Fruit fly (Drosophila melanogaster) whole organism, embryonic: ENCODE measurements around the gene VhaPPA1-2.

Experiments
- Ada2b ChIP-seq: fragments of 200-800 bp; sonication (Bioruptor generic); IDR thresholded peaks from 2 replicates; pipeline ENCODE4 v1.3.6; 2022; ENCODE audit warnings: missing biosample characterization, missing genetic modification characterization
- C15 ChIP-seq: fragments of 200-800 bp; sonication (Bioruptor generic); IDR thresholded peaks from 3 replicates; pipeline ENCODE4 v1.3.6; 2022; ENCODE audit warnings: missing biosample characterization, missing genetic modification characterization
- CG1024 ChIP-seq: fragments of 200-800 bp; sonication (Bioruptor generic); IDR thresholded peaks from 2 replicates; pipeline ENCODE4 v1.3.6; 2022; ENCODE audit warnings: missing biosample characterization, missing genetic modification characterization
- CG10274 ChIP-seq: fragments of 200-800 bp; sonication (Bioruptor generic); optimal IDR thresholded peaks from 3 replicates; lab custom pipeline; 2017; ENCODE audit warnings: missing biosample characterization, mild to moderate bottlenecking, missing genetic modification characterization
- CG10654 ChIP-seq: fragments of 200-800 bp; sonication (Bioruptor generic); optimal IDR thresholded peaks from 2 replicates; lab custom pipeline; 2016; ENCODE audit warnings: missing biosample characterization, missing genetic modification characterization
- CG10979 ChIP-seq: fragments of 200-800 bp; sonication (Bioruptor generic); optimal IDR thresholded peaks from 2 replicates; lab custom pipeline; 2018; ENCODE audit warnings: missing biosample characterization, mild to moderate bottlenecking, missing genetic modification characterization, moderate library complexity
- CG11456 ChIP-seq: fragments of 200-800 bp; sonication (Bioruptor generic); IDR thresholded peaks from 3 replicates; pipeline ENCODE4 v1.3.6; 2022; ENCODE audit warnings: missing biosample characterization, missing genetic modification characterization
- CG12236 ChIP-seq: fragments of 200-800 bp; sonication (Bioruptor generic); optimal IDR thresholded peaks from 2 replicates; lab custom pipeline; 2016; ENCODE audit warnings: missing biosample characterization, missing genetic modification characterization
- CG1233 ChIP-seq: fragments of 200-800 bp; sonication (Bioruptor generic); optimal IDR thresholded peaks from 4 replicates; lab custom pipeline; 2018; ENCODE audit warnings: missing biosample characterization, mild to moderate bottlenecking, missing genetic modification characterization
- CG12391 ChIP-seq: fragments of 200-800 bp; sonication (Bioruptor generic); optimal IDR thresholded peaks from 3 replicates; lab custom pipeline; 2018; ENCODE audit warnings: missing biosample characterization, mild to moderate bottlenecking, missing genetic modification characterization, moderate library complexity
- CG12942 ChIP-seq: fragments of 200-800 bp; sonication (Bioruptor generic); optimal IDR thresholded peaks from 3 replicates; lab custom pipeline; 2016; ENCODE audit warnings: missing biosample characterization, missing genetic modification characterization
- CG13894 ChIP-seq: fragments of 200-800 bp; sonication (Bioruptor generic); optimal IDR thresholded peaks from 3 replicates; lab custom pipeline; 2018; ENCODE audit warnings: missing biosample characterization, mild to moderate bottlenecking, missing genetic modification characterization, moderate library complexity
- CG1529 ChIP-seq: fragments of 200-800 bp; sonication (Bioruptor generic); optimal IDR thresholded peaks from 3 replicates; lab custom pipeline; 2018; ENCODE audit warnings: missing biosample characterization, missing genetic modification characterization
- CG17385 ChIP-seq: fragments of 200-800 bp; sonication (Bioruptor generic); optimal IDR thresholded peaks from 3 replicates; lab custom pipeline; 2018; ENCODE audit warnings: missing biosample characterization, mild to moderate bottlenecking, missing genetic modification characterization
- CG17568 ChIP-seq: fragments of 200-800 bp; sonication (Bioruptor generic); optimal IDR thresholded peaks from 2 replicates; lab custom pipeline; 2018; ENCODE audit warnings: missing biosample characterization, mild to moderate bottlenecking, missing genetic modification characterization, moderate library complexity
- CG3838 ChIP-seq: fragments of 200-800 bp; sonication (Bioruptor generic); optimal IDR thresholded peaks from 3 replicates; lab custom pipeline; 2016; ENCODE audit warnings: missing biosample characterization, missing genetic modification characterization
- CG4360 ChIP-seq: fragments of 200-800 bp; sonication (Bioruptor generic); IDR thresholded peaks from 2 replicates; pipeline ENCODE4 v1.3.6; 2022; ENCODE audit warnings: missing biosample characterization, missing genetic modification characterization
- CG7271 ChIP-seq: fragments of 200-800 bp; sonication (Bioruptor generic); optimal IDR thresholded peaks from 2 replicates; lab custom pipeline; 2018; ENCODE audit warnings: missing biosample characterization, mild to moderate bottlenecking, missing genetic modification characterization, moderate library complexity
- CG7357 ChIP-seq: fragments of 200-800 bp; sonication (Bioruptor generic); IDR thresholded peaks from 3 replicates; pipeline ENCODE4 v1.3.6; 2022; ENCODE audit warnings: missing biosample characterization, missing genetic modification characterization
- CG7556 ChIP-seq: fragments of 200-800 bp; sonication (Bioruptor generic); optimal IDR thresholded peaks from 2 replicates; lab custom pipeline; 2017; ENCODE audit warnings: missing biosample characterization, mild to moderate bottlenecking, missing genetic modification characterization
- CG8359 ChIP-seq: fragments of 200-800 bp; sonication (Bioruptor generic); optimal IDR thresholded peaks from 2 replicates; lab custom pipeline; 2017; ENCODE audit warnings: missing biosample characterization, mild to moderate bottlenecking, missing genetic modification characterization, borderline replicate concordance
- CG9215 ChIP-seq: fragments of 200-800 bp; sonication (Bioruptor generic); IDR thresholded peaks from 2 replicates; pipeline ENCODE4 v1.3.6; 2022; ENCODE audit warnings: missing biosample characterization, missing genetic modification characterization
- CrebB ChIP-seq: fragments of 200-800 bp; sonication (Bioruptor generic); optimal IDR thresholded peaks from 3 replicates; lab custom pipeline; 2018; ENCODE audit warnings: missing biosample characterization, mild to moderate bottlenecking, missing genetic modification characterization
- Dip3 ChIP-seq: fragments of 200-800 bp; sonication (Bioruptor generic); optimal IDR thresholded peaks from 3 replicates; lab custom pipeline; 2016; ENCODE audit warnings: missing biosample characterization, missing genetic modification characterization
- E2f2 ChIP-seq: fragments of 200-800 bp; sonication (Bioruptor generic); IDR thresholded peaks from 2 replicates; pipeline ENCODE4 v1.3.6; 2022; ENCODE audit warnings: missing biosample characterization, missing genetic modification characterization
- Eip74EF ChIP-seq, 2 experiments: fragments of 200-800 bp in 1 of 2; fragments of >200 bp in 1 of 2; sonication (Bioruptor generic) in 1 of 2; optimal IDR thresholded peaks; 2 replicates each; lab custom pipeline; 2017 to 2019; ENCODE audit warnings: missing biosample characterization in 2 of 2, missing genetic modification characterization in 2 of 2, mild to moderate bottlenecking in 1 of 2, moderate library complexity in 1 of 2
- Ets65A ChIP-seq: fragments of 200-800 bp; sonication (Bioruptor generic); peaks from one replicate; lab custom pipeline; 2016; ENCODE audit warnings: missing biosample characterization, missing genetic modification characterization
- Fer3 ChIP-seq: fragments of 200-800 bp; sonication (Bioruptor generic); optimal IDR thresholded peaks from 2 replicates; lab custom pipeline; 2018; ENCODE audit warnings: missing biosample characterization, mild to moderate bottlenecking, missing genetic modification characterization, moderate library complexity
- GATAe ChIP-seq: fragments of 200-800 bp; sonication (Bioruptor generic); conservative IDR thresholded peaks from 2 replicates; pipeline ENCODE4 v1.3.6; 2022; ENCODE audit warnings: missing biosample characterization, missing genetic modification characterization
- Hmr ChIP-seq: fragments of 200-800 bp; sonication (Bioruptor generic); optimal IDR thresholded peaks from 3 replicates; lab custom pipeline; 2017; ENCODE audit warnings: mild to moderate bottlenecking, missing biosample characterization, missing genetic modification reagents, missing genetic modification characterization
- Max ChIP-seq: fragments of 200-800 bp; sonication (Bioruptor generic); optimal IDR thresholded peaks from 2 replicates; lab custom pipeline; 2016; ENCODE audit warnings: missing biosample characterization, mild to moderate bottlenecking, missing genetic modification characterization
- Poxn ChIP-seq: fragments of 200-800 bp; sonication (Bioruptor generic); IDR thresholded peaks from 2 replicates; pipeline ENCODE4 v1.3.6; 2022; ENCODE audit warnings: missing biosample characterization, missing genetic modification characterization
- abd-A ChIP-seq: fragments of 200-800 bp; sonication (Bioruptor generic); optimal IDR thresholded peaks from 3 replicates; lab custom pipeline; 2019; ENCODE audit warnings: missing biosample characterization, mild to moderate bottlenecking, missing genetic modification characterization, moderate library complexity
- ac ChIP-seq: fragments of 200-800 bp; sonication (Bioruptor generic); optimal IDR thresholded peaks from 3 replicates; lab custom pipeline; 2017; ENCODE audit warnings: missing biosample characterization, mild to moderate bottlenecking, missing genetic modification characterization
- aop ChIP-seq: fragments of 200-800 bp; sonication (Bioruptor generic); IDR thresholded peaks from 2 replicates; pipeline ENCODE4 v1.3.6; 2022; ENCODE audit warnings: missing biosample characterization, missing genetic modification characterization
- bab2 ChIP-seq: fragments of 200-800 bp; sonication (Bioruptor generic); optimal IDR thresholded peaks from 2 replicates; lab custom pipeline; 2016; ENCODE audit warnings: missing biosample characterization, missing genetic modification characterization
- bowl ChIP-seq: fragments of 200-800 bp; sonication (Bioruptor generic); IDR thresholded peaks from 2 replicates; pipeline ENCODE4 v1.3.6; 2022; ENCODE audit warnings: missing biosample characterization, missing genetic modification characterization
- bsh ChIP-seq, 2 experiments: fragments of 200-800 bp; sonication (Bioruptor generic); optimal IDR thresholded peaks; 2 replicates each; lab custom pipeline; 2017 to 2018; ENCODE audit warnings: mild to moderate bottlenecking in 2 of 2, missing biosample characterization in 2 of 2, missing genetic modification characterization in 2 of 2, moderate library complexity in 1 of 2
- ci ChIP-seq: fragments of 200-800 bp; sonication (Bioruptor generic); IDR thresholded peaks from 3 replicates; pipeline ENCODE4 v1.3.6; 2022; ENCODE audit warnings: missing biosample characterization, missing genetic modification characterization
- dati ChIP-seq: fragments of 200-800 bp; sonication (Bioruptor generic); IDR thresholded peaks from 2 replicates; pipeline ENCODE4 v1.3.6; 2022; ENCODE audit warnings: missing biosample characterization, missing genetic modification characterization
- dmrt11E ChIP-seq: fragments of 200-800 bp; sonication (Bioruptor generic); optimal IDR thresholded peaks from 3 replicates; lab custom pipeline; 2018; ENCODE audit warnings: missing biosample characterization, mild to moderate bottlenecking, missing genetic modification characterization, moderate library complexity
- dpn ChIP-seq, 2 experiments: fragments of 200-800 bp; sonication (Bioruptor generic); optimal IDR thresholded peaks; 3 replicates each; lab custom pipeline; 2016; ENCODE audit warnings: missing biosample characterization in 2 of 2, missing genetic modification characterization in 2 of 2
- fu2 ChIP-seq: fragments of 200-800 bp; sonication (Bioruptor generic); optimal IDR thresholded peaks from 2 replicates; lab custom pipeline; 2016; ENCODE audit warnings: missing biosample characterization, missing genetic modification characterization
- ind ChIP-seq: fragments of 200-800 bp; sonication (Bioruptor generic); optimal IDR thresholded peaks from 3 replicates; lab custom pipeline; 2016; ENCODE audit warnings: missing biosample characterization, missing genetic modification characterization
- kay ChIP-seq: fragments of 200-800 bp; sonication (Bioruptor generic); optimal IDR thresholded peaks from 2 replicates; lab custom pipeline; 2016; ENCODE audit warnings: missing biosample characterization, missing genetic modification characterization
- klu ChIP-seq: fragments of 200-800 bp; sonication (Bioruptor generic); IDR thresholded peaks from 2 replicates; pipeline ENCODE4 v1.3.6; 2022; ENCODE audit warnings: missing biosample characterization, missing genetic modification characterization
- luna ChIP-seq: fragments of 200-800 bp; sonication (Bioruptor generic); optimal IDR thresholded peaks from 2 replicates; lab custom pipeline; 2016; ENCODE audit warnings: missing biosample characterization, missing genetic modification characterization
- phol ChIP-seq: fragments of 200-800 bp; sonication (Bioruptor generic); optimal IDR thresholded peaks from 3 replicates; lab custom pipeline; 2018; ENCODE audit warnings: missing biosample characterization, mild to moderate bottlenecking, missing genetic modification characterization, moderate library complexity
- psq ChIP-seq: fragments of 200-800 bp; sonication (Bioruptor generic); optimal IDR thresholded peaks from 2 replicates; lab custom pipeline; 2017; ENCODE audit warnings: missing biosample characterization, missing genetic modification characterization
- run ChIP-seq: fragments of 200-800 bp; sonication (Bioruptor generic); optimal IDR thresholded peaks from 3 replicates; lab custom pipeline; 2018; ENCODE audit warnings: missing biosample characterization, mild to moderate bottlenecking, missing genetic modification characterization
- tup ChIP-seq: fragments of 200-800 bp; sonication (Bioruptor generic); optimal IDR thresholded peaks from 2 replicates; lab custom pipeline; 2016; ENCODE audit warnings: missing biosample characterization, mild to moderate bottlenecking, missing genetic modification characterization, moderate library complexity

VhaPPA1-2 gene

dm6 chr3R:14903837-14904431 lies 3.9 kb upstream of the VhaPPA1-2 start, which contains the start of gene VhaPPA1-1 (continued):
- TF ChIP-seq CG7556 (GFP tag; lab: Kevin White, UChicago) (no peak), CG12391 (tag; lab: Kevin White, UChicago) (peak; percentile 24), ac (GFP tag; lab: Kevin White, UChicago) (no peak), phol (peak; percentile 68), Ada2b (0 out of 2 replicates have a peak, but pooled peaks have one; percentile 14), dmrt11E (tag; lab: Kevin White, UChicago) (peak; percentile 27), tup (GFP tag; lab: Kevin White, UChicago) (no peak), bowl (GFP tag; lab: Robert Waterston, UW) (no peak), CG1024 (GFP tag; lab: Robert Waterston, UW) (no peak), CG9215 (GFP tag; lab: Robert Waterston, UW) (no peak), Poxn (GFP tag; lab: Robert Waterston, UW) (no peak), CG8359 (GFP tag; lab: Kevin White, UChicago) (no peak), bab2 (GFP tag; lab: Kevin White, UChicago) (no peak), CG17568 (GFP tag; lab: Kevin White, UChicago) (no peak), CG11456 (no peak), E2f2 (GFP tag; lab: Robert Waterston, UW) (peak; percentile 60; the same call in 1 of the 2 replicates), run (tag; lab: Kevin White, UChicago) (no peak), CG10274 (GFP tag; lab: Kevin White, UChicago) (no peak), CG3838 (GFP tag; lab: Kevin White, UChicago) (no peak), CG1233 (GFP tag; lab: Kevin White, UChicago) (no peak), GATAe (no peak), C15 (GFP tag; lab: Robert Waterston, UW) (no peak), CG12236 (GFP tag; lab: Kevin White, UChicago) (no peak), luna (GFP tag; lab: Kevin White, UChicago) (no peak), Max (peak; percentile 3), CG4360 (GFP tag; lab: Robert Waterston, UW) (no peak), CG7357 (GFP tag; lab: Robert Waterston, UW) (no peak), CG7271 (tag; lab: Kevin White, UChicago) (no peak), Eip74EF (GFP tag; optimal IDR thresholded peaks at IDR 0.05; lab: Kevin White, UChicago) (no peak), abd-A (tag; lab: Kevin White, UChicago) (no peak), CG1529 (GFP tag; lab: Kevin White, UChicago) (no peak), CrebB (tag; lab: Kevin White, UChicago) (no peak), Dip3 (no peak), kay (peak; percentile 15), CG12942 (no peak), klu (no peak), aop (GFP tag; lab: Robert Waterston, UW) (no peak), dati (GFP tag; lab: Robert Waterston, UW) (no peak), CG10654 (GFP tag; lab: Kevin White, UChicago) (no peak), Ets65A (peak; percentile 63), psq (GFP tag; lab: Kevin White, UChicago) (no peak), Fer3 (tag; lab: Kevin White, UChicago) (no peak), CG10979 (no peak), ci (GFP tag; lab: Robert Waterston, UW) (0 out of 3 replicates have a peak, but pooled peaks have one; percentile 38), bsh (GFP tag; optimal IDR thresholded peaks at IDR 0.05; lab: Kevin White, UChicago) (no peak), ind (GFP tag; lab: Kevin White, UChicago) (no peak), CG13894 (no peak), Hmr (peak; percentile 43), dpn (GFP tag; optimal IDR thresholded peaks at IDR 0.05; lab: Kevin White, UChicago) (peak in 1 of 2 experiments; percentile 30), fu2 (GFP tag; lab: Kevin White, UChicago) (no peak), CG17385 (GFP tag; lab: Kevin White, UChicago) (no peak)
